Worm (Caenorhabditis elegans) whole organism, L1 larva: ENCODE data around the gene lact-1.

Source experiments
- C04F5.9 ChIP-seq: sonication (generic microtip); optimal IDR thresholded peaks from 2 replicates; lab custom pipeline; 2016; ENCODE audit warnings: missing genetic modification characterization, missing compliant biosample characterization
- C16A3.4 ChIP-seq: fragments of 150-350 bp; optimal IDR thresholded peaks from 2 replicates; lab custom pipeline; 2014; ENCODE audit warnings: missing biosample characterization, missing genetic modification characterization
- F16B12.6 ChIP-seq: fragments of 150-350 bp; optimal IDR thresholded peaks from 2 replicates; lab custom pipeline; 2014; ENCODE audit warnings: missing biosample characterization, missing genetic modification characterization
- aha-1 ChIP-seq: fragments of 150-350 bp; optimal IDR thresholded peaks from 2 replicates; lab custom pipeline; 2014; ENCODE audit warnings: missing biosample characterization, missing genetic modification characterization
- aly-2 ChIP-seq: fragments of 150-350 bp; optimal IDR thresholded peaks from 2 replicates; lab custom pipeline; 2014; ENCODE audit warnings: missing biosample characterization, missing genetic modification characterization
- ama-1 ChIP-seq: fragments of 150-350 bp; optimal IDR thresholded peaks from 2 replicates; lab custom pipeline; 2014
- blmp-1 ChIP-seq: fragments of 150-350 bp; optimal IDR thresholded peaks from 2 replicates; lab custom pipeline; 2014; ENCODE audit warnings: missing biosample characterization, missing genetic modification characterization
- ceh-82 ChIP-seq, 3 experiments: fragments of 150-350 bp in 1 of 3; sonication (generic microtip) in 2 of 3; optimal IDR thresholded peaks; 2 replicates each; lab custom pipeline; 2014 to 2017; ENCODE audit warnings: missing biosample characterization in 3 of 3, missing genetic modification characterization in 3 of 3
- ceh-90 ChIP-seq: sonication (generic microtip); optimal IDR thresholded peaks from 2 replicates; lab custom pipeline; 2016; ENCODE audit warnings: missing genetic modification characterization, missing compliant biosample characterization
- egl-13 ChIP-seq: sonication (generic microtip); optimal IDR thresholded peaks from 2 replicates; lab custom pipeline; 2016; ENCODE audit warnings: missing genotype, missing genetic modification reagents, missing genetic modification characterization, missing compliant biosample characterization
- egl-27 ChIP-seq, 2 experiments: fragments of 150-350 bp in 1 of 2; sonication (generic microtip); optimal IDR thresholded peaks; 3 replicates each; lab custom pipeline; 2017 to 2018; ENCODE audit warnings: missing biosample characterization in 2 of 2, missing genetic modification characterization in 2 of 2, missing genetic modification reagents in 2 of 2
- ets-5 ChIP-seq: fragments of 200-800 bp; sonication (Bioruptor generic); IDR thresholded peaks from 2 replicates; pipeline ENCODE4 v1.3.6; 2022; ENCODE audit warnings: missing genetic modification characterization, missing compliant biosample characterization
- fkh-10 ChIP-seq: sonication (generic microtip); optimal IDR thresholded peaks from 2 replicates; lab custom pipeline; 2017; ENCODE audit warnings: missing biosample characterization, missing genetic modification reagents, missing genetic modification characterization
- fkh-4 ChIP-seq: sonication (generic microtip); optimal IDR thresholded peaks from 2 replicates; lab custom pipeline; 2016; ENCODE audit warnings: missing compliant biosample characterization, missing genetic modification characterization, borderline replicate concordance
- hlh-4 ChIP-seq: sonication (generic microtip); optimal IDR thresholded peaks from 2 replicates; lab custom pipeline; 2016; ENCODE audit warnings: mild to moderate bottlenecking, missing genetic modification characterization, missing compliant biosample characterization
- isw-1 ChIP-seq: fragments of 200-800 bp; sonication (Bioruptor generic); IDR thresholded peaks from 2 replicates; pipeline ENCODE4 v1.3.6; 2022; ENCODE audit warnings: missing genetic modification characterization, missing compliant biosample characterization
- jun-1 ChIP-seq: fragments of 150-350 bp; optimal IDR thresholded peaks from 2 replicates; lab custom pipeline; 2014; ENCODE audit warnings: missing biosample characterization, missing genetic modification reagents, missing genetic modification characterization
- lin-14 ChIP-seq: fragments of 200-800 bp; sonication (Bioruptor generic); optimal IDR thresholded peaks from 2 replicates; lab custom pipeline; 2018; ENCODE audit warnings: mild to moderate bottlenecking, missing genetic modification characterization, moderate library complexity, missing compliant biosample characterization
- lin-15B ChIP-seq: fragments of 150-350 bp; sonication (generic microtip); optimal IDR thresholded peaks from 3 replicates; lab custom pipeline; 2014; ENCODE audit warnings: missing biosample characterization, missing genetic modification characterization
- lin-35 ChIP-seq, 2 experiments: fragments of 150-350 bp; optimal IDR thresholded peaks; 2 replicates each; lab custom pipeline; 2014; ENCODE audit warnings: missing biosample characterization in 2 of 2, missing genetic modification characterization in 2 of 2, missing genetic modification reagents in 2 of 2
- lir-3 ChIP-seq: sonication (generic microtip); optimal IDR thresholded peaks from 2 replicates; lab custom pipeline; 2016; ENCODE audit warnings: mild to moderate bottlenecking, missing genetic modification characterization, moderate library complexity, missing compliant biosample characterization; ENCODE audit not compliant: poor library complexity
- mef-2 ChIP-seq: fragments of 150-350 bp; optimal IDR thresholded peaks from 2 replicates; lab custom pipeline; 2014; ENCODE audit warnings: missing biosample characterization, missing genetic modification characterization
- mep-1 ChIP-seq: fragments of 150-350 bp; optimal IDR thresholded peaks from 2 replicates; lab custom pipeline; 2014; ENCODE audit warnings: missing biosample characterization, missing genetic modification characterization
- nhr-11 ChIP-seq: fragments of 150-350 bp; optimal IDR thresholded peaks from 2 replicates; lab custom pipeline; 2014; ENCODE audit warnings: missing biosample characterization, missing genetic modification characterization
- nhr-20 ChIP-seq: sonication (generic microtip); optimal IDR thresholded peaks from 2 replicates; lab custom pipeline; 2016; ENCODE audit warnings: mild to moderate bottlenecking, missing genetic modification characterization, missing compliant biosample characterization
- nhr-47 ChIP-seq: sonication (generic microtip); optimal IDR thresholded peaks from 2 replicates; lab custom pipeline; 2016; ENCODE audit warnings: mild to moderate bottlenecking, missing genetic modification characterization, moderate library complexity, missing compliant biosample characterization
- nhr-71 ChIP-seq: sonication (generic microtip); optimal IDR thresholded peaks from 2 replicates; lab custom pipeline; 2016; ENCODE audit warnings: mild to moderate bottlenecking, missing genetic modification characterization, moderate library complexity, missing compliant biosample characterization
- nhr-76 ChIP-seq: sonication (generic microtip); optimal IDR thresholded peaks from 2 replicates; lab custom pipeline; 2017; ENCODE audit warnings: missing biosample characterization, missing genetic modification characterization
- nhr-84 ChIP-seq: sonication (generic microtip); optimal IDR thresholded peaks from 2 replicates; lab custom pipeline; 2017; ENCODE audit warnings: missing biosample characterization, missing genetic modification characterization
- nhr-85 ChIP-seq: sonication (generic microtip); peaks from one replicate; lab custom pipeline; 2016; ENCODE audit warnings: missing genetic modification characterization, inconsistent platforms, missing compliant biosample characterization
- nhr-90 ChIP-seq: sonication (generic microtip); optimal IDR thresholded peaks from 2 replicates; lab custom pipeline; 2016; ENCODE audit warnings: mild to moderate bottlenecking, missing genetic modification characterization, missing compliant biosample characterization; ENCODE audit not compliant: poor library complexity
- pqm-1 ChIP-seq: sonication (generic microtip); optimal IDR thresholded peaks from 3 replicates; lab custom pipeline; 2017; ENCODE audit warnings: missing biosample characterization, missing genetic modification characterization
- rnt-1 ChIP-seq: sonication (generic microtip); optimal IDR thresholded peaks from 2 replicates; lab custom pipeline; 2016; ENCODE audit warnings: mild to moderate bottlenecking, missing genetic modification characterization, moderate library complexity, missing compliant biosample characterization
- snpc-4 ChIP-seq: fragments of 150-350 bp; optimal IDR thresholded peaks from 2 replicates; lab custom pipeline; 2014; ENCODE audit warnings: missing biosample characterization, missing genetic modification characterization
- snu-23 ChIP-seq: sonication (generic microtip); optimal IDR thresholded peaks from 2 replicates; lab custom pipeline; 2016; ENCODE audit warnings: missing genetic modification characterization, missing compliant biosample characterization
- sptf-1 ChIP-seq: fragments of 150-350 bp; optimal IDR thresholded peaks from 2 replicates; lab custom pipeline; 2014; ENCODE audit warnings: missing biosample characterization, missing genetic modification characterization
- swsn-7 ChIP-seq: sonication (generic microtip); optimal IDR thresholded peaks from 2 replicates; lab custom pipeline; 2016; ENCODE audit warnings: missing genetic modification characterization, missing compliant biosample characterization
- tbx-2 ChIP-seq: sonication (generic microtip); optimal IDR thresholded peaks from 2 replicates; lab custom pipeline; 2016; ENCODE audit warnings: missing genetic modification characterization, missing compliant biosample characterization
- tlp-1 ChIP-seq: fragments of 150-350 bp; optimal IDR thresholded peaks from 2 replicates; lab custom pipeline; 2014; ENCODE audit warnings: missing biosample characterization, missing genetic modification characterization
- unc-130 ChIP-seq: fragments of 150-350 bp; optimal IDR thresholded peaks from 2 replicates; lab custom pipeline; 2017; ENCODE audit warnings: missing biosample characterization, missing genetic modification characterization, inconsistent platforms
- unc-86 ChIP-seq: sonication (generic microtip); optimal IDR thresholded peaks from 2 replicates; lab custom pipeline; 2016; ENCODE audit warnings: missing genetic modification characterization, missing compliant biosample characterization
- vab-15 ChIP-seq: sonication (generic microtip); optimal IDR thresholded peaks from 2 replicates; lab custom pipeline; 2017; ENCODE audit warnings: missing genotype, mild to moderate bottlenecking, missing genetic modification characterization, missing compliant biosample characterization
- ztf-11 ChIP-seq, 2 experiments: sonication (generic microtip); optimal IDR thresholded peaks; 2 replicates each; lab custom pipeline; 2016 to 2017; ENCODE audit warnings: missing genetic modification characterization in 2 of 2, missing biosample characterization in 1 of 2, missing compliant biosample characterization in 1 of 2
- ztf-4 ChIP-seq: fragments of 150-350 bp; optimal IDR thresholded peaks from 2 replicates; lab custom pipeline; 2014; ENCODE audit warnings: missing biosample characterization, missing genetic modification characterization

The lact-1 gene

ce11 chrX:7230321-7230720, 29.9 kb downstream of the lact-1 start (continued):
- TF ChIP-seq unc-130 (tag; lab: Kevin White, UChicago) (no peak), ets-5 (GFP tag; lab: Robert Waterston, UW) (no peak), nhr-11 (tag; lab: Kevin White, UChicago) (no peak), jun-1 (tag; lab: Kevin White, UChicago) (no peak), ztf-4 (tag; lab: Kevin White, UChicago) (no peak), mef-2 (tag; lab: Kevin White, UChicago) (no peak), lin-14 (peak; percentile 69), nhr-20 (peak; percentile 27), nhr-84 (tag; lab: Kevin White, UChicago) (no peak), nhr-47 (tag; lab: Kevin White, UChicago) (peak; percentile 26), snpc-4 (tag; lab: Kevin White, UChicago) (no peak), snu-23 (GFP tag; lab: Kevin White, UChicago) (peak; percentile 51), ama-1 (lab: Kevin White, UChicago) (no peak), rnt-1 (tag; lab: Kevin White, UChicago) (peak; percentile 47), blmp-1 (tag; lab: Kevin White, UChicago) (peak; percentile 49), tbx-2 (tag; lab: Kevin White, UChicago) (no peak), mep-1 (tag; lab: Kevin White, UChicago) (peak; percentile 21), unc-86 (tag; lab: Kevin White, UChicago) (no peak), ceh-90 (no peak), C04F5.9 (no peak), F16B12.6 (no peak), pqm-1 (tag; lab: Kevin White, UChicago) (no peak), aly-2 (peak; percentile 84), C16A3.4 (tag; lab: Kevin White, UChicago) (no peak), egl-27 (tag; optimal IDR thresholded peaks at IDR 0.05; lab: Kevin White, UChicago) (no peak), lir-3 (no peak), sptf-1 (tag; lab: Kevin White, UChicago) (no peak), tlp-1 (tag; lab: Kevin White, UChicago) (no peak), lin-15B (no peak)

- no peak for TF ChIP-seq isw-1 (GFP tag; lab: Robert Waterston, UW)
- no peak for TF ChIP-seq nhr-76
- TF ChIP-seq swsn-7 (tag; lab: Kevin White, UChicago), result no peak
- TF ChIP-seq nhr-90 (tag; lab: Kevin White, UChicago), result no peak
- no peak for TF ChIP-seq nhr-11 (tag; lab: Kevin White, UChicago)
- TF ChIP-seq fkh-10 (GFP tag; lab: Kevin White, UChicago), result no peak
- TF ChIP-seq nhr-85 (tag; lab: Kevin White, UChicago), result no peak
- no peak for TF ChIP-seq snu-23 (GFP tag; lab: Kevin White, UChicago)
- TF ChIP-seq lin-35 (GFP tag; optimal IDR thresholded peaks at IDR 0.05; lab: Kevin White, UChicago), result no peak
- no peak for TF ChIP-seq fkh-4 (tag; lab: Kevin White, UChicago)
- TF ChIP-seq vab-15, result no peak
- no peak for TF ChIP-seq egl-13 (tag; lab: Kevin White, UChicago)
- no peak for TF ChIP-seq ztf-11 (tag; optimal IDR thresholded peaks at IDR 0.05; lab: Kevin White, UChicago)
- no peak for TF ChIP-seq C04F5.9
- no peak for TF ChIP-seq ceh-82 (tag; optimal IDR thresholded peaks at IDR 0.05; lab: Kevin White, UChicago)
- TF ChIP-seq nhr-71 (tag; lab: Kevin White, UChicago), result no peak
- no peak for TF ChIP-seq hlh-4 (tag; lab: Kevin White, UChicago)
- TF ChIP-seq aha-1, result no peak
- no peak for TF ChIP-seq sptf-1 (tag; lab: Kevin White, UChicago)
Measured at ce11 chrX:7229357-7229756, 30.8 kb downstream of the lact-1 start.
